Worm (Caenorhabditis elegans): Measurements from ENCODE around the gene F22B5.4.

- TF ChIP-seq snpc-4 (tag; optimal IDR thresholded peaks at IDR 0.05): no peak
- no peak for TF ChIP-seq elt-3 (tag; optimal IDR thresholded peaks at IDR 0.05)
- no peak for TF ChIP-seq elt-1 (tag; optimal IDR thresholded peaks at IDR 0.05; ENCODE audit: borderline replicate concordance, insufficient read depth)
- no peak for TF ChIP-seq unc-62 (GFP tag; optimal IDR thresholded peaks at IDR 0.05)
- no peak for TF ChIP-seq ztf-11 (tag; optimal IDR thresholded peaks at IDR 0.05)
- no peak for TF ChIP-seq lin-13 (tag; optimal IDR thresholded peaks at IDR 0.05)
- TF ChIP-seq pha-4 (tag; optimal IDR thresholded peaks at IDR 0.05): no peak
- TF ChIP-seq M03D4.4 (tag; optimal IDR thresholded peaks at IDR 0.05): no peak
- TF ChIP-seq sptf-1 (tag; optimal IDR thresholded peaks at IDR 0.05): no peak
Observed at ce11 chrII:8440792-8441191, 8.7 kb upstream of the F22B5.4 start.

All from whole organism, mixed stage, embryonic.